Fruit fly (Drosophila melanogaster) whole organism, embryonic: ENCODE results near the gene AGO2.

ENCODE experiments used
- Asciz ChIP-seq: fragments of 200-800 bp; sonication (Bioruptor generic); optimal IDR thresholded peaks from 2 replicates; lab custom pipeline; 2017; ENCODE audit warnings: missing biosample characterization, mild to moderate bottlenecking, missing genetic modification characterization, missing genetic modification reagents
- CG10979 ChIP-seq: fragments of 200-800 bp; sonication (Bioruptor generic); optimal IDR thresholded peaks from 2 replicates; lab custom pipeline; 2018; ENCODE audit warnings: missing biosample characterization, mild to moderate bottlenecking, missing genetic modification characterization, moderate library complexity
- CG11504 ChIP-seq: fragments of 200-800 bp; sonication (Bioruptor generic); optimal IDR thresholded peaks from 3 replicates; lab custom pipeline; 2019; ENCODE audit warnings: missing biosample characterization, mild to moderate bottlenecking, missing genetic modification characterization, moderate library complexity
- CG14667 ChIP-seq: fragments of 200-800 bp; sonication (Bioruptor generic); IDR thresholded peaks from 2 replicates; pipeline ENCODE4 v1.3.6; 2022; ENCODE audit warnings: missing biosample characterization, missing genetic modification characterization
- CG17361 ChIP-seq: fragments of 200-800 bp; sonication (Bioruptor generic); IDR thresholded peaks from 3 replicates; pipeline ENCODE4 v1.3.6; 2022; ENCODE audit warnings: missing biosample characterization, missing genetic modification characterization
- CG17802 ChIP-seq: fragments of 200-800 bp; sonication (Bioruptor generic); optimal IDR thresholded peaks from 2 replicates; lab custom pipeline; 2018; ENCODE audit warnings: missing biosample characterization, mild to moderate bottlenecking, missing genetic modification characterization, moderate library complexity
- CG17912 ChIP-seq: fragments of 200-800 bp; sonication (Bioruptor generic); optimal IDR thresholded peaks from 2 replicates; lab custom pipeline; 2018; ENCODE audit warnings: missing biosample characterization, mild to moderate bottlenecking, missing genetic modification characterization
- CG1792 ChIP-seq: fragments of 200-800 bp; sonication (Bioruptor generic); optimal IDR thresholded peaks from 2 replicates; lab custom pipeline; 2016; ENCODE audit warnings: missing biosample characterization, missing genetic modification characterization
- CG31441 ChIP-seq: fragments of 200-800 bp; sonication (Bioruptor generic); IDR thresholded peaks from 2 replicates; pipeline ENCODE4 v1.3.6; 2022; ENCODE audit warnings: missing biosample characterization, missing genetic modification characterization
- Dip2 ChIP-seq: fragments of 200-800 bp; sonication (Bioruptor generic); IDR thresholded peaks from 2 replicates; pipeline ENCODE4 v1.3.6; 2022; ENCODE audit warnings: missing biosample characterization, missing genetic modification characterization
- Ets65A ChIP-seq: fragments of 200-800 bp; sonication (Bioruptor generic); peaks from one replicate; lab custom pipeline; 2016; ENCODE audit warnings: missing biosample characterization, missing genetic modification characterization
- Ets97D ChIP-seq: fragments of 200-800 bp; sonication (Bioruptor generic); optimal IDR thresholded peaks from 3 replicates; lab custom pipeline; 2016; ENCODE audit warnings: missing biosample characterization, missing genetic modification characterization
- HLH4C ChIP-seq: fragments of 200-800 bp; sonication (Bioruptor generic); IDR thresholded peaks from 3 replicates; pipeline ENCODE4 v1.3.6; 2022; ENCODE audit warnings: missing biosample characterization, missing genetic modification characterization; ENCODE audit not compliant: partially characterized antibody
- Hand ChIP-seq: fragments of 200-800 bp; sonication (Bioruptor generic); optimal IDR thresholded peaks from 2 replicates; lab custom pipeline; 2017; ENCODE audit warnings: mild to moderate bottlenecking, missing biosample characterization, missing genetic modification reagents, missing genetic modification characterization
- Hr78 ChIP-seq, 2 experiments: fragments of 200-800 bp in 1 of 2; fragments of >200 bp in 1 of 2; sonication (Bioruptor generic) in 1 of 2; optimal IDR thresholded peaks; 2 replicates each; lab custom pipeline; 2017 to 2019; ENCODE audit warnings: missing biosample characterization in 2 of 2, missing genetic modification characterization in 2 of 2, mild to moderate bottlenecking in 1 of 2, moderate library complexity in 1 of 2
- Kr ChIP-seq: fragments of 200-800 bp; sonication (Bioruptor generic); optimal IDR thresholded peaks from 2 replicates; lab custom pipeline; 2017; ENCODE audit warnings: missing biosample characterization, mild to moderate bottlenecking, missing genetic modification characterization
- Sin3A ChIP-seq: fragments of >200 bp; optimal IDR thresholded peaks from 2 replicates; lab custom pipeline; 2018
- Sox102F ChIP-seq: fragments of 200-800 bp; sonication (Bioruptor generic); optimal IDR thresholded peaks from 2 replicates; lab custom pipeline; 2018; ENCODE audit warnings: missing biosample characterization, mild to moderate bottlenecking, missing genetic modification characterization, moderate library complexity
- Ssrp ChIP-seq: fragments of 200-800 bp; sonication (Bioruptor generic); optimal IDR thresholded peaks from 2 replicates; lab custom pipeline; 2018; ENCODE audit warnings: missing biosample characterization, mild to moderate bottlenecking, missing genetic modification characterization, moderate library complexity
- Stat92E ChIP-seq, 3 experiments: fragments of >200 bp in 2 of 3; fragments of 200-800 bp in 1 of 3; sonication (Bioruptor generic) in 1 of 3; optimal IDR thresholded peaks; 2 replicates each; lab custom pipeline; 2017 to 2019; ENCODE audit warnings: missing biosample characterization in 3 of 3, missing genetic modification characterization in 3 of 3, mild to moderate bottlenecking in 1 of 3, moderate library complexity in 1 of 3
- Xrp1 ChIP-seq: fragments of 200-800 bp; sonication (Bioruptor generic); IDR thresholded peaks from 2 replicates; pipeline ENCODE4 v1.3.6; 2022; ENCODE audit warnings: missing biosample characterization, missing genetic modification characterization
- al ChIP-seq: fragments of 200-800 bp; sonication (Bioruptor generic); IDR thresholded peaks from 2 replicates; pipeline ENCODE4 v1.3.6; 2022; ENCODE audit warnings: missing biosample characterization, missing genetic modification characterization
- ase ChIP-seq: fragments of 200-800 bp; sonication (Bioruptor generic); IDR thresholded peaks from 3 replicates; pipeline ENCODE4 v1.3.6; 2022; ENCODE audit warnings: missing biosample characterization, missing genetic modification characterization
- chinmo ChIP-seq: fragments of 200-800 bp; sonication (Bioruptor generic); IDR thresholded peaks from 4 replicates; pipeline ENCODE4 v1.3.6; 2022; ENCODE audit warnings: missing biosample characterization, missing genetic modification characterization; ENCODE audit not compliant: partially characterized antibody
- ci ChIP-seq: fragments of 200-800 bp; sonication (Bioruptor generic); IDR thresholded peaks from 3 replicates; pipeline ENCODE4 v1.3.6; 2022; ENCODE audit warnings: missing biosample characterization, missing genetic modification characterization
- dmrt99B ChIP-seq: fragments of 200-800 bp; sonication (Bioruptor generic); optimal IDR thresholded peaks from 2 replicates; lab custom pipeline; 2018; ENCODE audit warnings: missing biosample characterization, mild to moderate bottlenecking, missing genetic modification characterization, moderate library complexity
- kni ChIP-seq: fragments of 200-800 bp; sonication (Bioruptor generic); optimal IDR thresholded peaks from 3 replicates; lab custom pipeline; 2017; ENCODE audit warnings: mild to moderate bottlenecking, missing biosample characterization, missing genetic modification reagents, missing genetic modification characterization
- lab ChIP-seq: fragments of 200-800 bp; sonication (Bioruptor generic); optimal IDR thresholded peaks from 3 replicates; lab custom pipeline; 2017; ENCODE audit warnings: missing biosample characterization, missing genetic modification characterization, mild to moderate bottlenecking, moderate library complexity, missing genetic modification reagents
- lmd ChIP-seq: fragments of 200-800 bp; sonication (Bioruptor generic); IDR thresholded peaks from 2 replicates; pipeline ENCODE4 v1.3.6; 2022; ENCODE audit warnings: missing biosample characterization, missing genetic modification characterization
- lov ChIP-seq, 2 experiments: fragments of 200-800 bp in 1 of 2; fragments of >200 bp in 1 of 2; sonication (Bioruptor generic) in 1 of 2; IDR thresholded peaks in 1 of 2; optimal IDR thresholded peaks in 1 of 2; 2 replicates in 1 of 2; 3 replicates in 1 of 2; pipeline versions ENCODE4 v1.3.6 to Lab custom; 2017 to 2022; ENCODE audit warnings: missing biosample characterization in 1 of 2, missing genetic modification characterization in 1 of 2
- pan ChIP-seq, 4 experiments: fragments of >200 bp in 3 of 4; fragments of 200-800 bp in 1 of 4; sonication (Bioruptor generic) in 1 of 4; optimal IDR thresholded peaks in 3 of 4; IDR thresholded peaks in 1 of 4; 2 replicates each; pipeline versions ENCODE4 v1.3.6 to Lab custom; 2017 to 2022; ENCODE audit warnings: missing biosample characterization in 2 of 4, missing genetic modification characterization in 2 of 4, mixed read lengths in 1 of 4
- peb ChIP-seq: fragments of 200-800 bp; sonication (Bioruptor generic); IDR thresholded peaks from 2 replicates; pipeline ENCODE4 v1.3.6; 2022; ENCODE audit warnings: missing biosample characterization, missing genetic modification characterization
- pfk ChIP-seq: fragments of 200-800 bp; sonication (Bioruptor generic); optimal IDR thresholded peaks from 2 replicates; lab custom pipeline; 2018; ENCODE audit warnings: missing biosample characterization, mild to moderate bottlenecking, missing genetic modification characterization, moderate library complexity
- phol ChIP-seq: fragments of 200-800 bp; sonication (Bioruptor generic); optimal IDR thresholded peaks from 3 replicates; lab custom pipeline; 2018; ENCODE audit warnings: missing biosample characterization, mild to moderate bottlenecking, missing genetic modification characterization, moderate library complexity
- salm ChIP-seq: fragments of 200-800 bp; sonication (Bioruptor generic); optimal IDR thresholded peaks from 2 replicates; lab custom pipeline; 2018; ENCODE audit warnings: missing biosample characterization, mild to moderate bottlenecking, missing genetic modification characterization
- scrt ChIP-seq: fragments of 200-800 bp; sonication (Bioruptor generic); optimal IDR thresholded peaks from 2 replicates; lab custom pipeline; 2018; ENCODE audit warnings: missing biosample characterization, mild to moderate bottlenecking, missing genetic modification characterization, moderate library complexity
- sd ChIP-seq: fragments of 200-800 bp; sonication (Bioruptor generic); optimal IDR thresholded peaks from 3 replicates; lab custom pipeline; 2018; ENCODE audit warnings: missing biosample characterization, mild to moderate bottlenecking, missing genetic modification characterization, moderate library complexity
- sens ChIP-seq: fragments of 200-800 bp; sonication (Bioruptor generic); peaks from one replicate; lab custom pipeline; 2016; ENCODE audit warnings: missing biosample characterization, missing genetic modification characterization
- seq ChIP-seq: fragments of 200-800 bp; sonication (Bioruptor generic); IDR thresholded peaks from 2 replicates; pipeline ENCODE4 v1.3.6; 2022; ENCODE audit warnings: missing biosample characterization, missing genetic modification characterization
- shn ChIP-seq: fragments of 200-800 bp; sonication (Bioruptor generic); optimal IDR thresholded peaks from 3 replicates; lab custom pipeline; 2016; ENCODE audit warnings: missing biosample characterization, missing genetic modification characterization
- sisA ChIP-seq: fragments of 200-800 bp; sonication (Bioruptor generic); IDR thresholded peaks from 2 replicates; pipeline ENCODE4 v1.3.6; 2022; ENCODE audit warnings: missing biosample characterization, missing genetic modification characterization
- trem ChIP-seq: fragments of 200-800 bp; optimal IDR thresholded peaks from 3 replicates; lab custom pipeline; 2019; ENCODE audit warnings: missing biosample characterization, mild to moderate bottlenecking, missing genetic modification characterization, moderate library complexity
- ttk ChIP-seq: fragments of 200-800 bp; sonication (Bioruptor generic); IDR thresholded peaks from 2 replicates; pipeline ENCODE4 v2.1.2; 2022; ENCODE audit warnings: missing biosample characterization, missing genetic modification characterization
- zf30C ChIP-seq: fragments of 200-800 bp; sonication (Bioruptor generic); optimal IDR thresholded peaks from 3 replicates; lab custom pipeline; 2018; ENCODE audit warnings: missing biosample characterization, mild to moderate bottlenecking, missing genetic modification characterization

Gene AGO2

DNA sequence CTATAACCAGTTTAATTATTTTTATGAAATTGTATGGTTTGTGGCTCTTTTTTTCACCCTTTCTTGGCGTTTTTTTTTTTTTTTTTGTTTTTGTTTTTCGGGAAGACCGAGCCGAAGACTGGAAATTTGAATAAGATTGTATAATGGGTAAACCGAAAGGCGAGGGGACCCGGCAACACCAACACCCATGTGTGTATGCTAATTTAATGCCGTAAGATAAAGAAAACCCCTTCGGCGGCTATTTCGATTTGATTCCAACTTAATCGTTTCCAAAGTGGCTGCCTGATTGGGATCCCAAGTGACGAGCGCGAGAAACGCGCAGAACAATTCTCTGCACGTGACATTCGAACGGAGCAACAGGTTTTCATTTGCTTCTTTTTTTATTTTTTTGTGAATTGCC, 10.4 kb upstream of the AGO2 start (continued):
- no peak for TF ChIP-seq pfk (GFP tag; lab: Kevin White, UChicago)
- no peak for TF ChIP-seq Ssrp (tag; lab: Kevin White, UChicago)
- 0 out of 4 replicates have a peak, but pooled peaks have one; percentile 5 for TF ChIP-seq chinmo (GFP tag; lab: Robert Waterston, UW)

DNA sequence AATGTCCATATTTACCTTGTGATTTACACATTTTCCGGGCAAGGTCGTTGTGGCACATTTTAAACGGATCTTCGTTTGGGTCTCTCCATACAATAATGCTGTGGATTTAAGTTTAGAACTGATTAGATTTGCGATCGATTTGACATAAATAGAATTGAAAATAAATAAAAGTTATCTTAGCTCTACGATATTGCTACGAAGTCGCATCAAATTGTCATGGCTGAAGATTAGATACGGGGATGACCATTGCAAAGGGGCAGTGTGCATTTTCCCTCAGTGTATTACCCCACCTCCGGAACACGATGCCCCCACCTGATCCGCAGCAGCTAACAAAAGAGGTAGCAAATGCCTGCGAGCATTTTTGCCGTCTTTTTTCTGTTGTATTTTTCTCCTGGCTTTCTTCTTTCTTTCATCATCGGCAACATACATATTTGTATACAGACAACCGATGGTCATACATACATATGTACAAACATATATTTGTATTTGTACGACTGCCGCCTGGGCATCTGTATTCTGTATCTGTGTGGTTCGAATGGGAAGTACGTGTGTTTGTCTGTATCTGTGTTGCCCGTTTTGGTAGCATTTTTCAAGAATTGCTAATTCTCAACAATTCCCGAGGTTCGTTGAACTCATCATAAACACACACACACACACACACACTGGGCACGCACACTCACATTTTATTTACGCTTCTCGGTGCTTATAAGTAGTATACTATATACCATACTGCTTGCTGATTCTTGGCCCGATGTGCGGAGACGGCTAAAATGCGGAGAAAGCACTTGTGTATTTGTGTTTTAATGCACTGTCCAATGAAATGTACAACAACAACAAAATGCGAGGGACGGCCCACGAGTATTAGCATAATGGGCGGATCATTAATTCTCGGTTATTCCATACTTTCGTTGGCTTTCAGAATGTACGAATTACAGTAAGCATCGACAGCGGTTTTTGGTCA, 9.2 kb upstream of the AGO2 start:
- no peak for TF ChIP-seq CG1792 (GFP tag; lab: Kevin White, UChicago)
- TF ChIP-seq HLH4C (GFP tag; lab: Robert Waterston, UW) = no peak
- peak; percentile 23 for TF ChIP-seq phol (tag; lab: Kevin White, UChicago)
- peak; percentile 35 for TF ChIP-seq Xrp1 (GFP tag; lab: Robert Waterston, UW)
- TF ChIP-seq lmd = 0 out of 2 replicates have a peak, but pooled peaks have one; percentile 17
- TF ChIP-seq lab (GFP tag; lab: Kevin White, UChicago) = peak; percentile 12
- peak; percentile 46; the same call in 1 of the 3 replicates for TF ChIP-seq ci (GFP tag; lab: Robert Waterston, UW)
- TF ChIP-seq CG14667 (GFP tag; lab: Robert Waterston, UW) = no peak
- no peak for TF ChIP-seq shn (GFP tag; lab: Kevin White, UChicago)
- peak; percentile 21 for TF ChIP-seq CG11504
- TF ChIP-seq al (GFP tag; lab: Robert Waterston, UW) = no peak
- peak; percentile 45 for TF ChIP-seq zf30C
- peak in 1 of 3 experiments; percentile 24 for TF ChIP-seq Stat92E (GFP tag; optimal IDR thresholded peaks at IDR 0.05; lab: Kevin White, UChicago)
- no peak for TF ChIP-seq Dip2 (GFP tag; lab: Robert Waterston, UW)
- TF ChIP-seq peb = no peak
- peak; percentile 60 for TF ChIP-seq Ets65A (GFP tag; lab: Kevin White, UChicago)
- no peak for TF ChIP-seq Sin3A (lab: Kevin White, UChicago)
- TF ChIP-seq CG17912 (GFP tag; lab: Kevin White, UChicago) = no peak
- TF ChIP-seq Hand = no peak
- no peak for TF ChIP-seq Kr (GFP tag; lab: Kevin White, UChicago)
- no peak for TF ChIP-seq pan (optimal IDR thresholded peaks at IDR 0.05; lab: Kevin White, UChicago)
- TF ChIP-seq pan (GFP tag; optimal IDR thresholded peaks at IDR 0.05 in 1 of 2, IDR thresholded peaks at IDR 0.05 in 1 of 2) = peak in 1 of 2 experiments; percentile 19
- no peak for TF ChIP-seq Ets97D (GFP tag; lab: Kevin White, UChicago)
- TF ChIP-seq CG17361 (GFP tag; lab: Robert Waterston, UW) = peak; percentile 41; the same call in 2 of the 3 replicates
- 0 out of 3 replicates have a peak, but pooled peaks have one; percentile 26 for TF ChIP-seq ase (GFP tag; lab: Robert Waterston, UW)
- TF ChIP-seq scrt (GFP tag; lab: Kevin White, UChicago) = no peak
- no peak for TF ChIP-seq ttk (GFP tag; lab: Robert Waterston, UW)
- TF ChIP-seq CG10979 (tag; lab: Kevin White, UChicago) = peak; percentile 8
- no peak for TF ChIP-seq seq (GFP tag; lab: Robert Waterston, UW)
- TF ChIP-seq sens (GFP tag; lab: Kevin White, UChicago) = peak; percentile 66
- TF ChIP-seq sisA = no peak
- no peak for TF ChIP-seq salm (tag; lab: Kevin White, UChicago)
- TF ChIP-seq CG17802 (tag; lab: Kevin White, UChicago) = no peak
- peak; percentile 26 for TF ChIP-seq Asciz
- peak; percentile 17 for TF ChIP-seq Sox102F
- TF ChIP-seq lov (optimal IDR thresholded peaks at IDR 0.05; lab: Kevin White, UChicago) = no peak
- TF ChIP-seq lov (GFP tag; IDR thresholded peaks at IDR 0.05; lab: Robert Waterston, UW) = 0 out of 3 replicates have a peak, but pooled peaks have one; percentile 32
- peak; percentile 20 for TF ChIP-seq dmrt99B
- TF ChIP-seq kni (GFP tag; lab: Kevin White, UChicago) = peak; percentile 17
- 0 out of 2 replicates have a peak, but pooled peaks have one; percentile 17 for TF ChIP-seq CG31441 (GFP tag; lab: Robert Waterston, UW)
- TF ChIP-seq trem (tag; lab: Kevin White, UChicago) = no peak
- peak; percentile 53 for TF ChIP-seq sd (tag; lab: Kevin White, UChicago)
- no peak for TF ChIP-seq Hr78 (GFP tag; optimal IDR thresholded peaks at IDR 0.05; lab: Kevin White, UChicago)
